Worm (Caenorhabditis elegans) whole organism, midembryonic: ENCODE data around the gene fbxa-147.

Experiments
- flt-1 ChIP-seq: fragments of 200-800 bp; sonication (Bioruptor generic); IDR thresholded peaks from 2 replicates; pipeline ENCODE4 v1.3.6; 2022; ENCODE audit warnings: missing genetic modification characterization, missing compliant biosample characterization
- ref-1 ChIP-seq: fragments of 200-800 bp; sonication (Bioruptor generic); conservative IDR thresholded peaks from 2 replicates; pipeline ENCODE4 v1.3.6; 2022; ENCODE audit warnings: missing genetic modification reagents, missing genetic modification characterization, missing compliant biosample characterization

- no peak for TF ChIP-seq flt-1 (GFP tag; lab: Robert Waterston, UW)
- TF ChIP-seq ref-1 (GFP tag; lab: Robert Waterston, UW), result no peak
Measured at ce11 chrV:14711077-14711476, 5.2 kb upstream of the fbxa-147 start, which contains the start of gene ssp-33.
